Fruit fly (Drosophila melanogaster) whole organism, embryonic: ENCODE data around the gene CG11723.
A peak's percentile ranks its signal among the peaks of the same experiment; 100 is the strongest.

Experiments used
- Abd-B ChIP-seq: fragments of 200-800 bp; sonication (Bioruptor generic); optimal IDR thresholded peaks from 2 replicates; lab custom pipeline; 2018; ENCODE audit warnings: missing biosample characterization, mild to moderate bottlenecking, missing genetic modification characterization, moderate library complexity
- Ada2b ChIP-seq: fragments of 200-800 bp; sonication (Bioruptor generic); IDR thresholded peaks from 2 replicates; pipeline ENCODE4 v1.3.6; 2022; ENCODE audit warnings: missing biosample characterization, missing genetic modification characterization
- CG1024 ChIP-seq: fragments of 200-800 bp; sonication (Bioruptor generic); IDR thresholded peaks from 2 replicates; pipeline ENCODE4 v1.3.6; 2022; ENCODE audit warnings: missing biosample characterization, missing genetic modification characterization
- CG10274 ChIP-seq: fragments of 200-800 bp; sonication (Bioruptor generic); optimal IDR thresholded peaks from 3 replicates; lab custom pipeline; 2017; ENCODE audit warnings: missing biosample characterization, mild to moderate bottlenecking, missing genetic modification characterization
- CG10366 ChIP-seq: fragments of 200-800 bp; sonication (Bioruptor generic); IDR thresholded peaks from 2 replicates; pipeline ENCODE4 v1.3.6; 2022; ENCODE audit warnings: missing biosample characterization, missing genetic modification characterization
- CG10431 ChIP-seq: fragments of 200-800 bp; sonication (Bioruptor generic); optimal IDR thresholded peaks from 3 replicates; lab custom pipeline; 2018; ENCODE audit warnings: missing biosample characterization, mild to moderate bottlenecking, missing genetic modification characterization
- CG11560 ChIP-seq: fragments of 200-800 bp; sonication (Bioruptor generic); IDR thresholded peaks from 3 replicates; pipeline ENCODE4 v1.3.6; 2022; ENCODE audit warnings: missing biosample characterization, missing genetic modification characterization
- CG11695 ChIP-seq: fragments of 200-800 bp; sonication (Bioruptor generic); IDR thresholded peaks from 3 replicates; pipeline ENCODE4 v1.3.6; 2022; ENCODE audit warnings: missing biosample characterization, missing genetic modification characterization
- CG12942 ChIP-seq: fragments of 200-800 bp; sonication (Bioruptor generic); optimal IDR thresholded peaks from 3 replicates; lab custom pipeline; 2016; ENCODE audit warnings: missing biosample characterization, missing genetic modification characterization
- CG13624 ChIP-seq: fragments of 200-800 bp; sonication (Bioruptor generic); optimal IDR thresholded peaks from 2 replicates; lab custom pipeline; 2016; ENCODE audit warnings: missing biosample characterization, missing genetic modification characterization
- CG14667 ChIP-seq: fragments of 200-800 bp; sonication (Bioruptor generic); IDR thresholded peaks from 2 replicates; pipeline ENCODE4 v1.3.6; 2022; ENCODE audit warnings: missing biosample characterization, missing genetic modification characterization
- CG15269 ChIP-seq: fragments of 200-800 bp; sonication (Bioruptor generic); optimal IDR thresholded peaks from 2 replicates; lab custom pipeline; 2018; ENCODE audit warnings: missing biosample characterization, mild to moderate bottlenecking, missing genetic modification characterization, moderate library complexity
- CG15514 ChIP-seq: fragments of 200-800 bp; sonication (Bioruptor generic); optimal IDR thresholded peaks from 3 replicates; lab custom pipeline; 2017; ENCODE audit warnings: missing biosample characterization, missing genetic modification characterization, mild to moderate bottlenecking, moderate library complexity, missing genetic modification reagents
- CG16779 ChIP-seq: fragments of 200-800 bp; sonication (Bioruptor generic); IDR thresholded peaks from 2 replicates; pipeline ENCODE4 v1.3.6; 2022; ENCODE audit warnings: missing biosample characterization, missing genetic modification characterization
- CG17361 ChIP-seq: fragments of 200-800 bp; sonication (Bioruptor generic); IDR thresholded peaks from 3 replicates; pipeline ENCODE4 v1.3.6; 2022; ENCODE audit warnings: missing biosample characterization, missing genetic modification characterization
- CG2202 ChIP-seq: fragments of 200-800 bp; sonication (Bioruptor generic); optimal IDR thresholded peaks from 2 replicates; lab custom pipeline; 2018; ENCODE audit warnings: missing biosample characterization, mild to moderate bottlenecking, missing genetic modification characterization
- CG33557 ChIP-seq: fragments of 200-800 bp; sonication (Bioruptor generic); optimal IDR thresholded peaks from 2 replicates; lab custom pipeline; 2019; ENCODE audit warnings: missing biosample characterization, mild to moderate bottlenecking, missing genetic modification characterization, moderate library complexity
- CG34224 ChIP-seq: fragments of 200-800 bp; sonication (Bioruptor generic); IDR thresholded peaks from 3 replicates; pipeline ENCODE4 v1.3.6; 2022; ENCODE audit warnings: missing biosample characterization, missing genetic modification characterization; ENCODE audit not compliant: partially characterized antibody
- CG4730 ChIP-seq: fragments of 200-800 bp; sonication (Bioruptor generic); IDR thresholded peaks from 2 replicates; pipeline ENCODE4 v1.3.6; 2022; ENCODE audit warnings: missing biosample characterization, missing genetic modification characterization
- CG7839 ChIP-seq: fragments of 200-800 bp; sonication (Bioruptor generic); optimal IDR thresholded peaks from 3 replicates; lab custom pipeline; 2018; ENCODE audit warnings: missing biosample characterization, mild to moderate bottlenecking, missing genetic modification characterization, moderate library complexity
- Camta ChIP-seq: fragments of 200-800 bp; sonication (Bioruptor generic); optimal IDR thresholded peaks from 2 replicates; lab custom pipeline; 2016; ENCODE audit warnings: missing biosample characterization, missing genetic modification characterization
- D19A ChIP-seq: fragments of 200-800 bp; optimal IDR thresholded peaks from 3 replicates; lab custom pipeline; 2019; ENCODE audit warnings: missing biosample characterization, mild to moderate bottlenecking, missing genetic modification characterization, moderate library complexity
- Dbx ChIP-seq: fragments of 200-800 bp; sonication (Bioruptor generic); IDR thresholded peaks from 3 replicates; pipeline ENCODE4 v1.3.6; 2022; ENCODE audit warnings: missing biosample characterization, missing genetic modification characterization
- Dek ChIP-seq: fragments of 200-800 bp; sonication (Bioruptor generic); optimal IDR thresholded peaks from 3 replicates; lab custom pipeline; 2019; ENCODE audit warnings: missing biosample characterization, mild to moderate bottlenecking, missing genetic modification characterization, moderate library complexity
- Dip3 ChIP-seq: fragments of 200-800 bp; sonication (Bioruptor generic); optimal IDR thresholded peaks from 3 replicates; lab custom pipeline; 2016; ENCODE audit warnings: missing biosample characterization, missing genetic modification characterization
- Elba2 ChIP-seq: fragments of 200-800 bp; sonication (Bioruptor generic); optimal IDR thresholded peaks from 3 replicates; lab custom pipeline; 2016; ENCODE audit warnings: missing biosample characterization, missing genetic modification characterization
- HHEX ChIP-seq: fragments of 200-800 bp; sonication (Bioruptor generic); optimal IDR thresholded peaks from 3 replicates; lab custom pipeline; 2017; ENCODE audit warnings: missing biosample characterization, mild to moderate bottlenecking, missing genetic modification characterization, missing genetic modification reagents
- Hmx ChIP-seq: fragments of 200-800 bp; sonication (Bioruptor generic); optimal IDR thresholded peaks from 2 replicates; lab custom pipeline; 2016; ENCODE audit warnings: missing biosample characterization, missing genetic modification characterization
- Hr3 ChIP-seq: fragments of 200-800 bp; sonication (Bioruptor generic); optimal IDR thresholded peaks from 3 replicates; lab custom pipeline; 2016; ENCODE audit warnings: missing biosample characterization, missing genetic modification characterization
- Hr51 ChIP-seq, 2 experiments: fragments of 200-800 bp; sonication (Bioruptor generic); optimal IDR thresholded peaks; 2 replicates in 1 of 2; 3 replicates in 1 of 2; lab custom pipeline; 2016 to 2018; ENCODE audit warnings: missing biosample characterization in 2 of 2, missing genetic modification characterization in 2 of 2, mild to moderate bottlenecking in 1 of 2, moderate library complexity in 1 of 2
- Jarid2 ChIP-seq: fragments of 200-800 bp; sonication (Bioruptor generic); optimal IDR thresholded peaks from 3 replicates; lab custom pipeline; 2017; ENCODE audit warnings: mild to moderate bottlenecking, missing biosample characterization, missing genetic modification reagents, missing genetic modification characterization
- Lpt ChIP-seq: fragments of >200 bp; optimal IDR thresholded peaks from 2 replicates; lab custom pipeline; 2018; ENCODE audit warnings: missing biosample characterization, missing genetic modification characterization
- Meics ChIP-seq: fragments of 200-800 bp; sonication (Bioruptor generic); optimal IDR thresholded peaks from 2 replicates; lab custom pipeline; 2017; ENCODE audit warnings: missing biosample characterization, mild to moderate bottlenecking, missing genetic modification characterization
- Poxn ChIP-seq: fragments of 200-800 bp; sonication (Bioruptor generic); IDR thresholded peaks from 2 replicates; pipeline ENCODE4 v1.3.6; 2022; ENCODE audit warnings: missing biosample characterization, missing genetic modification characterization
- Side ChIP-seq: fragments of 200-800 bp; sonication (Bioruptor generic); optimal IDR thresholded peaks from 2 replicates; lab custom pipeline; 2016; ENCODE audit warnings: missing biosample characterization, missing genetic modification characterization
- Vsx1 ChIP-seq: fragments of 200-800 bp; sonication (Bioruptor generic); optimal IDR thresholded peaks from 2 replicates; lab custom pipeline; 2017; ENCODE audit warnings: missing biosample characterization, mild to moderate bottlenecking, missing genetic modification characterization, missing genetic modification reagents
- Xbp1 ChIP-seq: fragments of 200-800 bp; sonication (Bioruptor generic); optimal IDR thresholded peaks from 3 replicates; lab custom pipeline; 2016; ENCODE audit warnings: missing biosample characterization, mild to moderate bottlenecking, missing genetic modification characterization
- bowl ChIP-seq: fragments of 200-800 bp; sonication (Bioruptor generic); IDR thresholded peaks from 2 replicates; pipeline ENCODE4 v1.3.6; 2022; ENCODE audit warnings: missing biosample characterization, missing genetic modification characterization
- crc ChIP-seq: fragments of 200-800 bp; sonication (Bioruptor generic); optimal IDR thresholded peaks from 2 replicates; lab custom pipeline; 2016; ENCODE audit warnings: missing biosample characterization, missing genetic modification characterization
- crp ChIP-seq, 2 experiments: fragments of 200-800 bp; sonication (Bioruptor generic); optimal IDR thresholded peaks; 2 replicates in 1 of 2; 3 replicates in 1 of 2; lab custom pipeline; 2017; ENCODE audit warnings: missing biosample characterization in 2 of 2, missing genetic modification characterization in 2 of 2, mild to moderate bottlenecking in 1 of 2, moderate library complexity in 1 of 2
- gcm2 ChIP-seq: fragments of 200-800 bp; sonication (Bioruptor generic); optimal IDR thresholded peaks from 2 replicates; lab custom pipeline; 2016; ENCODE audit warnings: missing biosample characterization, missing genetic modification characterization
- gem ChIP-seq: fragments of 200-800 bp; sonication (Bioruptor generic); optimal IDR thresholded peaks from 2 replicates; lab custom pipeline; 2019; ENCODE audit warnings: missing biosample characterization, mild to moderate bottlenecking, missing genetic modification characterization, moderate library complexity
- gro ChIP-seq: fragments of 200-800 bp; sonication (Bioruptor generic); optimal IDR thresholded peaks from 2 replicates; lab custom pipeline; 2016; ENCODE audit warnings: missing biosample characterization, missing genetic modification characterization
- lov ChIP-seq, 2 experiments: fragments of 200-800 bp in 1 of 2; fragments of >200 bp in 1 of 2; sonication (Bioruptor generic) in 1 of 2; IDR thresholded peaks in 1 of 2; optimal IDR thresholded peaks in 1 of 2; 2 replicates in 1 of 2; 3 replicates in 1 of 2; pipeline versions ENCODE4 v1.3.6 to Lab custom; 2017 to 2022; ENCODE audit warnings: missing biosample characterization in 1 of 2, missing genetic modification characterization in 1 of 2
- pzg ChIP-seq: fragments of 200-800 bp; sonication (Bioruptor generic); optimal IDR thresholded peaks from 3 replicates; lab custom pipeline; 2018; ENCODE audit warnings: missing biosample characterization, mild to moderate bottlenecking, missing genetic modification characterization, moderate library complexity
- slp2 ChIP-seq: fragments of 200-800 bp; sonication (Bioruptor generic); optimal IDR thresholded peaks from 2 replicates; lab custom pipeline; 2016; ENCODE audit warnings: missing biosample characterization, missing genetic modification characterization
- stc ChIP-seq: fragments of 200-800 bp; sonication (Bioruptor generic); IDR thresholded peaks from 2 replicates; pipeline ENCODE4 v1.3.6; 2022; ENCODE audit warnings: missing biosample characterization, missing genetic modification characterization
- tin ChIP-seq: fragments of 200-800 bp; sonication (Bioruptor generic); optimal IDR thresholded peaks from 3 replicates; lab custom pipeline; 2016; ENCODE audit warnings: missing biosample characterization, missing genetic modification characterization
- usp ChIP-seq: fragments of >200 bp; optimal IDR thresholded peaks from 2 replicates; lab custom pipeline; 2017; ENCODE audit warnings: missing biosample characterization, missing genetic modification characterization

Gene CG11723

DNA sequence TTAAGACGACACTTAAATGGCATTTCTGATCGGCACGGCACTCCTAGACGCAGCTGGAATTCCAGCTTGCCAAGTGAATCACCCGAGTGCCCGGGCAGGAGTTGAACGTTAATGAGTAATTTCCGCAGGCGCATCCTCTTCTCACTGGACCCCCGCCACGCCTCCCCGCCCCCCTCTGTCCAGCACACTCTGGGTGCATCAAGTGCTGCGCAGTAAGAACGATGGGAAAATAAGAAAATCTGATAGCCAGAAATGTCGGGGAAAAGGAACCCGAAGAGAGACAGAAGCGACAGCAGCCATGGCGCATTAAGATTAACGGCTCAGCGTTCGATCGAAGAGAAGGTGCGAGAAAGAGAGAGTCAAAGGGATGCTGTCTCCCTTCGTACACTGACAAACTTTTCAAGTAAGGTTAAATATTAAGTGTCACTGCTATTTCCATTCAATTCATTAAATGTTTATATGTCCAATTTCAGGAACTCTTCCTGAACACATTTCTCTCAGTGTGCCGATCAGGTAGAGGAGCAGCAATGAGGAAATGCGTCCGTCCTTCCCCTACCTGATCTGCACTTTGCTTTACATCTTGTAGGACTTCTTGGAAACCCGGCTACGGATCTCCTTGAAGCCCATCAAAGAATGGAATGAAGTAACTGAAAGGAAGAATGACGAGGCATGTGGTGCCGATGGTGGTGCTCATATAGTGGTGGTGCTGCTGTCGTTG is 17.6 kb upstream of the CG11723 start (continued):
- 0 out of 3 replicates have a peak, but pooled peaks have one; percentile 12 for TF ChIP-seq CG11695 (GFP tag; lab: Robert Waterston, UW)
- no peak for TF ChIP-seq Hmx (GFP tag; lab: Kevin White, UChicago)
- TF ChIP-seq Hr3 (GFP tag; lab: Kevin White, UChicago) = peak; percentile 37
- TF ChIP-seq CG13624 (GFP tag; lab: Kevin White, UChicago) = peak; percentile 46
- peak; percentile 17 for TF ChIP-seq gcm2 (GFP tag; lab: Kevin White, UChicago)
- TF ChIP-seq CG34224 (GFP tag; lab: Robert Waterston, UW) = no peak
- TF ChIP-seq CG17361 (GFP tag; lab: Robert Waterston, UW) = peak; percentile 80
- peak; percentile 61 for TF ChIP-seq CG4730 (GFP tag; lab: Robert Waterston, UW)
- TF ChIP-seq pzg (GFP tag; lab: Kevin White, UChicago) = no peak
- TF ChIP-seq CG10274 = no peak
- peak in 1 of 2 experiments; percentile 72 for TF ChIP-seq Hr51 (GFP tag; optimal IDR thresholded peaks at IDR 0.05; lab: Kevin White, UChicago)
- peak; percentile 73 for TF ChIP-seq D19A
- TF ChIP-seq gem (tag; lab: Kevin White, UChicago) = peak; percentile 74
- TF ChIP-seq CG16779 (GFP tag; lab: Robert Waterston, UW) = no peak
- no peak for TF ChIP-seq Dbx (GFP tag; lab: Robert Waterston, UW)
- TF ChIP-seq Lpt (GFP tag; lab: Kevin White, UChicago) = no peak
- no peak for TF ChIP-seq CG11560 (tag; lab: Robert Waterston, UW)
- TF ChIP-seq Vsx1 (GFP tag; lab: Kevin White, UChicago) = peak; percentile 38
- no peak for TF ChIP-seq stc (GFP tag; lab: Robert Waterston, UW)
- peak; percentile 59 for TF ChIP-seq CG7839 (tag; lab: Kevin White, UChicago)
- peak; percentile 55 for TF ChIP-seq CG2202 (tag; lab: Kevin White, UChicago)
- peak; percentile 34 for TF ChIP-seq crc (GFP tag; lab: Kevin White, UChicago)
- no peak for TF ChIP-seq Meics
- TF ChIP-seq Side = peak; percentile 76
- no peak for TF ChIP-seq lov (optimal IDR thresholded peaks at IDR 0.05; lab: Kevin White, UChicago)
- peak; percentile 83; the same call in 2 of the 3 replicates for TF ChIP-seq lov (GFP tag; IDR thresholded peaks at IDR 0.05; lab: Robert Waterston, UW)
- TF ChIP-seq Camta (GFP tag; lab: Kevin White, UChicago) = peak; percentile 39
- peak; percentile 66 for TF ChIP-seq tin (GFP tag; lab: Kevin White, UChicago)
- peak; percentile 44; the same call in 1 of the 2 replicates for TF ChIP-seq Ada2b (GFP tag; lab: Robert Waterston, UW)
- peak; percentile 41 for TF ChIP-seq slp2
- TF ChIP-seq Dek (tag; lab: Kevin White, UChicago) = no peak
- TF ChIP-seq crp (GFP tag; optimal IDR thresholded peaks at IDR 0.05; lab: Kevin White, UChicago) = no peak
- TF ChIP-seq gro (GFP tag; lab: Kevin White, UChicago) = no peak
- 0 out of 2 replicates have a peak, but pooled peaks have one; percentile 21 for TF ChIP-seq CG14667 (GFP tag; lab: Robert Waterston, UW)
- TF ChIP-seq HHEX = peak; percentile 33
- TF ChIP-seq CG1024 = peak; percentile 68
- no peak for TF ChIP-seq Dip3 (GFP tag; lab: Kevin White, UChicago)
- TF ChIP-seq CG15514 (GFP tag; lab: Kevin White, UChicago) = no peak
- TF ChIP-seq Elba2 (GFP tag; lab: Kevin White, UChicago) = peak; percentile 77
- TF ChIP-seq Abd-B (GFP tag; lab: Kevin White, UChicago) = peak; percentile 27
- no peak for TF ChIP-seq Jarid2 (GFP tag; lab: Kevin White, UChicago)
- TF ChIP-seq CG10366 (GFP tag; lab: Robert Waterston, UW) = peak; percentile 42
- peak; percentile 44 for TF ChIP-seq CG12942
- TF ChIP-seq bowl = no peak
- TF ChIP-seq CG15269 = no peak
- TF ChIP-seq Poxn (GFP tag; lab: Robert Waterston, UW) = no peak
- peak; percentile 90 for TF ChIP-seq CG33557 (GFP tag; lab: Kevin White, UChicago)
- peak; percentile 67 for TF ChIP-seq Xbp1 (GFP tag; lab: Kevin White, UChicago)
- TF ChIP-seq usp (GFP tag; lab: Kevin White, UChicago) = no peak
- TF ChIP-seq CG10431 (GFP tag; lab: Kevin White, UChicago) = no peak
